Fruit fly (Drosophila melanogaster) whole organism, adult: ENCODE results near the gene Obp99b.

ENCODE experiments used
- CG11617 ChIP-seq: fragments of 200-800 bp; sonication (Bioruptor generic); optimal IDR thresholded peaks from 2 replicates; lab custom pipeline; 2017; ENCODE audit warnings: mild to moderate bottlenecking, missing biosample characterization, missing genetic modification reagents, missing genetic modification characterization
- CG12768 ChIP-seq: fragments of 200-800 bp; sonication (Bioruptor generic); optimal IDR thresholded peaks from 2 replicates; lab custom pipeline; 2017; ENCODE audit warnings: missing biosample characterization, missing genetic modification characterization, mild to moderate bottlenecking, moderate library complexity, missing genetic modification reagents
- CG14711 ChIP-seq: fragments of 200-800 bp; sonication (Bioruptor generic); optimal IDR thresholded peaks from 2 replicates; lab custom pipeline; 2018; ENCODE audit warnings: missing biosample characterization, mild to moderate bottlenecking, missing genetic modification characterization, moderate library complexity
- CG1620 ChIP-seq: fragments of 200-800 bp; sonication (Bioruptor generic); optimal IDR thresholded peaks from 2 replicates; lab custom pipeline; 2016; ENCODE audit warnings: missing biosample characterization, missing genetic modification characterization
- CG33017 ChIP-seq: fragments of 200-800 bp; sonication (Bioruptor generic); optimal IDR thresholded peaks from 2 replicates; lab custom pipeline; 2018; ENCODE audit warnings: missing biosample characterization, mild to moderate bottlenecking, missing genetic modification characterization, moderate library complexity
- CG5204 ChIP-seq: fragments of 200-800 bp; sonication (Bioruptor generic); optimal IDR thresholded peaks from 2 replicates; lab custom pipeline; 2016; ENCODE audit warnings: missing biosample characterization, missing genetic modification characterization
- CG7045 ChIP-seq: fragments of 200-800 bp; sonication (Bioruptor generic); optimal IDR thresholded peaks from 2 replicates; lab custom pipeline; 2017; ENCODE audit warnings: missing biosample characterization, mild to moderate bottlenecking, missing genetic modification characterization
- CG7101 ChIP-seq: fragments of 200-800 bp; sonication (Bioruptor generic); optimal IDR thresholded peaks from 2 replicates; lab custom pipeline; 2018; ENCODE audit warnings: missing biosample characterization, mild to moderate bottlenecking, missing genetic modification characterization, moderate library complexity
- Clk ChIP-seq: fragments of 200-800 bp; sonication (Bioruptor generic); optimal IDR thresholded peaks from 2 replicates; lab custom pipeline; 2017; ENCODE audit warnings: missing biosample characterization, missing genetic modification characterization
- Crg-1 ChIP-seq: fragments of 200-800 bp; sonication (Bioruptor generic); optimal IDR thresholded peaks from 2 replicates; lab custom pipeline; 2016; ENCODE audit warnings: missing biosample characterization, missing genetic modification characterization
- Hr96 ChIP-seq: fragments of 200-800 bp; sonication (Bioruptor generic); optimal IDR thresholded peaks from 2 replicates; lab custom pipeline; 2016; ENCODE audit warnings: missing biosample characterization, missing genetic modification characterization
- Mnt ChIP-seq: fragments of 200-800 bp; sonication (Bioruptor generic); optimal IDR thresholded peaks from 2 replicates; lab custom pipeline; 2016; ENCODE audit warnings: missing biosample characterization, mild to moderate bottlenecking, missing genetic modification characterization
- bab1 ChIP-seq: fragments of 200-800 bp; sonication (Bioruptor generic); optimal IDR thresholded peaks from 3 replicates; lab custom pipeline; 2019; ENCODE audit warnings: missing biosample characterization, mild to moderate bottlenecking, missing genetic modification characterization, moderate library complexity
- cic ChIP-seq: fragments of 200-800 bp; sonication (Bioruptor generic); optimal IDR thresholded peaks from 2 replicates; lab custom pipeline; 2017; ENCODE audit warnings: missing biosample characterization, mild to moderate bottlenecking, missing genetic modification characterization, moderate library complexity
- cnc ChIP-seq, 2 experiments: fragments of >200 bp; optimal IDR thresholded peaks; 2 replicates each; lab custom pipeline; 2017
- kay ChIP-seq: fragments of 200-800 bp; sonication (Bioruptor generic); peaks from one replicate; lab custom pipeline; 2016; ENCODE audit warnings: missing biosample characterization, missing genetic modification characterization, borderline replicate concordance
- ovo ChIP-seq: fragments of 200-800 bp; sonication (Bioruptor generic); optimal IDR thresholded peaks from 2 replicates; lab custom pipeline; 2016; ENCODE audit warnings: missing biosample characterization, missing genetic modification characterization
- pad ChIP-seq: fragments of 200-800 bp; sonication (Bioruptor generic); optimal IDR thresholded peaks from 3 replicates; lab custom pipeline; 2017; ENCODE audit warnings: missing biosample characterization, missing genetic modification characterization, mild to moderate bottlenecking, moderate library complexity, missing genetic modification reagents
- tj ChIP-seq: fragments of 200-800 bp; sonication (Bioruptor generic); optimal IDR thresholded peaks from 3 replicates; lab custom pipeline; 2017; ENCODE audit warnings: missing biosample characterization, mild to moderate bottlenecking, missing genetic modification characterization, moderate library complexity
- toe ChIP-seq: fragments of 200-800 bp; sonication (Bioruptor generic); optimal IDR thresholded peaks from 2 replicates; lab custom pipeline; 2016; ENCODE audit warnings: missing biosample characterization, missing genetic modification characterization

Obp99b gene

dm6 chr3R:29695744-29696143 is 21.0 kb downstream of the Obp99b start:
- no peak for TF ChIP-seq CG33017 (tag; lab: Kevin White, UChicago)

dm6 chr3R:29692009-29692641 is 24.6 kb downstream of the Obp99b start, which contains the start of gene dmrt99B:
dmrt99B (plus strand) TSS chr3R:29692591.
- no peak for TF ChIP-seq Hr96 (GFP tag; lab: Kevin White, UChicago)
- no peak for TF ChIP-seq Clk
- no peak for TF ChIP-seq CG14711 (tag; lab: Kevin White, UChicago)
- TF ChIP-seq kay (GFP tag; lab: Kevin White, UChicago) = no peak
- no peak for TF ChIP-seq cnc (optimal IDR thresholded peaks at IDR 0.05; lab: Kevin White, UChicago)
- TF ChIP-seq CG7101 (tag; lab: Kevin White, UChicago) = no peak
- TF ChIP-seq CG7045 = no peak
- TF ChIP-seq Crg-1 (GFP tag; lab: Kevin White, UChicago) = no peak
- TF ChIP-seq CG11617 = no peak
- TF ChIP-seq toe (GFP tag; lab: Kevin White, UChicago) = no peak
- TF ChIP-seq ovo (GFP tag; lab: Kevin White, UChicago) = no peak
- no peak for TF ChIP-seq CG33017 (tag; lab: Kevin White, UChicago)
- no peak for TF ChIP-seq cic (GFP tag; lab: Kevin White, UChicago)
- TF ChIP-seq pad (GFP tag; lab: Kevin White, UChicago) = no peak

- TF ChIP-seq CG14711 (tag; lab: Kevin White, UChicago) (no peak), Crg-1 (GFP tag; lab: Kevin White, UChicago) (no peak), CG12768 (no peak), CG33017 (tag; lab: Kevin White, UChicago) (no peak), Clk (no peak), Mnt (GFP tag; lab: Kevin White, UChicago) (no peak), tj (no peak), Hr96 (GFP tag; lab: Kevin White, UChicago) (no peak), CG11617 (no peak), CG7101 (tag; lab: Kevin White, UChicago) (no peak), bab1 (GFP tag; lab: Kevin White, UChicago) (no peak), CG1620 (GFP tag; lab: Kevin White, UChicago) (no peak), pad (GFP tag; lab: Kevin White, UChicago) (no peak), CG7045 (no peak)
These were observed 25.7 kb downstream of the Obp99b start for dm6 chr3R:29690960-29691527.

dm6 chr3R:29690539-29690852 is 26.2 kb downstream of the Obp99b start:
- TF ChIP-seq Crg-1 (GFP tag; lab: Kevin White, UChicago) (no peak), Clk (no peak), ovo (GFP tag; lab: Kevin White, UChicago) (no peak), pad (GFP tag; lab: Kevin White, UChicago) (no peak), Hr96 (GFP tag; lab: Kevin White, UChicago) (no peak), cic (GFP tag; lab: Kevin White, UChicago) (no peak), toe (GFP tag; lab: Kevin White, UChicago) (no peak), Mnt (GFP tag; lab: Kevin White, UChicago) (no peak), bab1 (GFP tag; lab: Kevin White, UChicago) (no peak), CG14711 (tag; lab: Kevin White, UChicago) (no peak)

- TF ChIP-seq kay (GFP tag; lab: Kevin White, UChicago) (no peak), cnc (optimal IDR thresholded peaks at IDR 0.05; lab: Kevin White, UChicago) (no peak), CG5204 (GFP tag; lab: Kevin White, UChicago) (no peak), CG11617 (no peak), CG14711 (tag; lab: Kevin White, UChicago) (no peak), toe (GFP tag; lab: Kevin White, UChicago) (no peak), cic (GFP tag; lab: Kevin White, UChicago) (no peak), ovo (GFP tag; lab: Kevin White, UChicago) (no peak)
These were observed 26.7 kb downstream of the Obp99b start for dm6 chr3R:29689833-29690538.

dm6 chr3R:29689211-29689610 is 27.5 kb downstream of the Obp99b start, which contains the start of gene Obp99c:
Obp99c (minus strand) TSS chr3R:29689311.
- TF ChIP-seq toe (GFP tag; lab: Kevin White, UChicago) (no peak), CG1620 (GFP tag; lab: Kevin White, UChicago) (no peak), kay (GFP tag; lab: Kevin White, UChicago) (no peak), Clk (no peak)

- TF ChIP-seq Crg-1 (GFP tag; lab: Kevin White, UChicago) (no peak), pad (GFP tag; lab: Kevin White, UChicago) (no peak), CG11617 (no peak), CG14711 (tag; lab: Kevin White, UChicago) (no peak), bab1 (GFP tag; lab: Kevin White, UChicago) (no peak), Clk (no peak), cnc (optimal IDR thresholded peaks at IDR 0.05; lab: Kevin White, UChicago) (no peak)
These were observed 30.0 kb downstream of the Obp99b start for dm6 chr3R:29686698-29687097.
